Fruit fly (Drosophila melanogaster): ENCODE data around the gene Nlg1.

The Nlg1 gene

DNA sequence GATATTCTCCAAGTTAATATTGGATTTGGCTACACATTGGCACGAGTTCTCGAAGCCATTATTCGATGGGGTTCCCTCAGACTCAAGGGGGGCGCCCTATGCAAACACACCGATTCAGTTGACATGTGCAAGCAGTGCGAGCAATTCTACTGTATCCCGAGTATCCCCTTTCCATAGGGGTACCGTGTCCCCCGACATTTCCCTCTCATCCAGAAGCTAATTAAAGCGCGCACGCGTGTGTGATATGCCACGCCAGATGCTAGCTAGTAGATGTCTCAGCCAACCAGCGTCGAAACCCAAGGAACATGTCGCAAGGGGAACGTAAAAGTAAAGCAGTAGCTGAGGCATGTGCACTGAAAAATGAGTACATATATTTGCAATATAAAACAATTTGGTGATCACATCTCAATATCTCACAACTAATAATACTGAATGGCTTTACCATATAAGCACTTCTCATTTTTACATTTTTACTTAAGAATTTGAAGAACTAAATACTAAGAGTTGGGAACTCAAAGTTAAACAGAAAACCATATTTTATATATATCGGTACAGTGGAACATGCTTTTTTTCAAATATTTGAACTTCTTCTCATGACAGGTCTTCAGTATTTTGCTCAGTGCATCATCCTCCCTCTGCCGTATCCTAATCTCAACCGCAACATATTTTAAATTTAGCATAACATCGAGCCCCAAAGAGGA lies 12.0 kb upstream of the Nlg1 start:
- TF ChIP-seq CG9876 (GFP tag; optimal IDR thresholded peaks at IDR 0.05), result no peak
- TF ChIP-seq CG11695 (GFP tag; IDR thresholded peaks at IDR 0.05), result 0 out of 3 replicates have a peak, but pooled peaks have one; percentile 10
- TF ChIP-seq Vsx1 (GFP tag; optimal IDR thresholded peaks at IDR 0.05), result no peak
- peak; percentile 10 for TF ChIP-seq tio (GFP tag; optimal IDR thresholded peaks at IDR 0.05)
- peak; percentile 15 for TF ChIP-seq Chrac-16 (GFP tag; optimal IDR thresholded peaks at IDR 0.05)
- peak; percentile 14 for TF ChIP-seq CG1529 (GFP tag; optimal IDR thresholded peaks at IDR 0.05)
- TF ChIP-seq CG17361 (GFP tag; IDR thresholded peaks at IDR 0.05), result peak; percentile 73; the same call in 2 of the 3 replicates
- TF ChIP-seq gsb-n (tag; optimal IDR thresholded peaks at IDR 0.05), result peak; percentile 20
- TF ChIP-seq toy (GFP tag; IDR thresholded peaks at IDR 0.05), result no peak
- TF ChIP-seq lab (GFP tag; optimal IDR thresholded peaks at IDR 0.05), result peak; percentile 11
- TF ChIP-seq insv (GFP tag; optimal IDR thresholded peaks at IDR 0.05), result no peak
- peak; percentile 42 for TF ChIP-seq Oli (tag; optimal IDR thresholded peaks at IDR 0.05)
- no peak for TF ChIP-seq CG17612 (GFP tag; IDR thresholded peaks at IDR 0.05)
- TF ChIP-seq z (GFP tag; IDR thresholded peaks at IDR 0.05), result no peak
- TF ChIP-seq unpg (GFP tag; optimal IDR thresholded peaks at IDR 0.05), result peak; percentile 41
- TF ChIP-seq CG10267 (tag; optimal IDR thresholded peaks at IDR 0.05), result peak; percentile 44
- TF ChIP-seq CG18599 (GFP tag; optimal IDR thresholded peaks at IDR 0.05), result peak; percentile 49
- peak; percentile 69 for TF ChIP-seq gem (tag; optimal IDR thresholded peaks at IDR 0.05)
- TF ChIP-seq PHDP (tag; optimal IDR thresholded peaks at IDR 0.05), result peak; percentile 34
- no peak for TF ChIP-seq fd3F (GFP tag; optimal IDR thresholded peaks at IDR 0.05)
- peak; percentile 8 for TF ChIP-seq CG6254 (GFP tag; optimal IDR thresholded peaks at IDR 0.05)
- TF ChIP-seq CG13424 (tag; optimal IDR thresholded peaks at IDR 0.05), result peak; percentile 40
- TF ChIP-seq klu (GFP tag; IDR thresholded peaks at IDR 0.05), result no peak
- peak; percentile 37 for TF ChIP-seq CoRest (tag; optimal IDR thresholded peaks at IDR 0.05)
- TF ChIP-seq Pdp1 (GFP tag; optimal IDR thresholded peaks at IDR 0.05), result peak in 1 of 2 experiments; percentile 22
- TF ChIP-seq Hmr (GFP tag; optimal IDR thresholded peaks at IDR 0.05), result peak; percentile 4
- TF ChIP-seq CG7839 (tag; optimal IDR thresholded peaks at IDR 0.05), result peak; percentile 46
- no peak for TF ChIP-seq zen2 (GFP tag; IDR thresholded peaks at IDR 0.05; ENCODE audit: partially characterized antibody)
- TF ChIP-seq CG16815 (GFP tag; optimal IDR thresholded peaks at IDR 0.05), result peak; percentile 5
- no peak for TF ChIP-seq CG11247 (GFP tag; IDR thresholded peaks at IDR 0.05)
- TF ChIP-seq CG30403 (GFP tag; optimal IDR thresholded peaks at IDR 0.05), result peak; percentile 35
- no peak for TF ChIP-seq CG8281 (tag; optimal IDR thresholded peaks at IDR 0.05)
- peak; percentile 40 for TF ChIP-seq CG6689 (GFP tag; IDR thresholded peaks at IDR 0.05)
- peak; percentile 17 for TF ChIP-seq Ets65A (GFP tag)
- peak in 1 of 2 experiments; percentile 31 for TF ChIP-seq chif (GFP tag; optimal IDR thresholded peaks at IDR 0.05)
- peak; percentile 24 for TF ChIP-seq CG17359 (tag; optimal IDR thresholded peaks at IDR 0.05)
- no peak for TF ChIP-seq Hr3 (GFP tag; optimal IDR thresholded peaks at IDR 0.05)
- peak; percentile 71 for TF ChIP-seq phol (tag; optimal IDR thresholded peaks at IDR 0.05)
- TF ChIP-seq HLHmδ (GFP tag; optimal IDR thresholded peaks at IDR 0.05), result peak; percentile 52
- peak; percentile 36 for TF ChIP-seq CG11504 (tag; optimal IDR thresholded peaks at IDR 0.05)
- peak; percentile 65 for TF ChIP-seq dmrt11E (tag; optimal IDR thresholded peaks at IDR 0.05)
- peak; percentile 15 for TF ChIP-seq CG4820 (GFP tag; optimal IDR thresholded peaks at IDR 0.05)
- TF ChIP-seq pfk (GFP tag; optimal IDR thresholded peaks at IDR 0.05), result no peak
- peak; percentile 60 for TF ChIP-seq CG7556 (GFP tag; optimal IDR thresholded peaks at IDR 0.05)
- peak; percentile 32 for TF ChIP-seq dmrt99B (tag; optimal IDR thresholded peaks at IDR 0.05)
- peak; percentile 49 for TF ChIP-seq twi (tag; optimal IDR thresholded peaks at IDR 0.05)
- TF ChIP-seq Myb (GFP tag; optimal IDR thresholded peaks at IDR 0.05), result no peak
- no peak for TF ChIP-seq CG13624 (GFP tag; optimal IDR thresholded peaks at IDR 0.05)

Data from whole organism, embryonic.